Fruit fly (Drosophila melanogaster) whole organism, embryonic: ENCODE results near the gene CG13033.

Experiments
- CG10267 ChIP-seq: fragments of 200-800 bp; sonication (Bioruptor generic); optimal IDR thresholded peaks from 2 replicates; lab custom pipeline; 2018; ENCODE audit warnings: missing biosample characterization, mild to moderate bottlenecking, missing genetic modification characterization, moderate library complexity
- CG11504 ChIP-seq: fragments of 200-800 bp; sonication (Bioruptor generic); optimal IDR thresholded peaks from 3 replicates; lab custom pipeline; 2019; ENCODE audit warnings: missing biosample characterization, mild to moderate bottlenecking, missing genetic modification characterization, moderate library complexity
- CG12071 ChIP-seq: fragments of 200-800 bp; sonication (Bioruptor generic); optimal IDR thresholded peaks from 3 replicates; lab custom pipeline; 2018; ENCODE audit warnings: missing biosample characterization, mild to moderate bottlenecking, missing genetic modification characterization
- CG12104 ChIP-seq: fragments of 200-800 bp; sonication (Bioruptor generic); optimal IDR thresholded peaks from 3 replicates; lab custom pipeline; 2016; ENCODE audit warnings: missing biosample characterization, missing genetic modification characterization
- CG12391 ChIP-seq: fragments of 200-800 bp; sonication (Bioruptor generic); optimal IDR thresholded peaks from 3 replicates; lab custom pipeline; 2018; ENCODE audit warnings: missing biosample characterization, mild to moderate bottlenecking, missing genetic modification characterization, moderate library complexity
- CG12769 ChIP-seq: fragments of 200-800 bp; sonication (Bioruptor generic); optimal IDR thresholded peaks from 2 replicates; lab custom pipeline; 2019; ENCODE audit warnings: missing biosample characterization, mild to moderate bottlenecking, missing genetic modification characterization, moderate library complexity
- CG13624 ChIP-seq: fragments of 200-800 bp; sonication (Bioruptor generic); optimal IDR thresholded peaks from 2 replicates; lab custom pipeline; 2016; ENCODE audit warnings: missing biosample characterization, missing genetic modification characterization
- CG14860 ChIP-seq: fragments of 200-800 bp; sonication (Bioruptor generic); IDR thresholded peaks from 3 replicates; pipeline ENCODE4 v1.3.6; 2022; ENCODE audit warnings: missing biosample characterization, missing genetic modification characterization; ENCODE audit not compliant: partially characterized antibody
- CG15073 ChIP-seq: fragments of 200-800 bp; sonication (Bioruptor generic); optimal IDR thresholded peaks from 2 replicates; lab custom pipeline; 2016; ENCODE audit warnings: missing biosample characterization, missing genetic modification characterization
- CG15479 ChIP-seq: fragments of 200-800 bp; sonication (Bioruptor generic); optimal IDR thresholded peaks from 3 replicates; lab custom pipeline; 2019; ENCODE audit warnings: missing biosample characterization, mild to moderate bottlenecking, missing genetic modification characterization, moderate library complexity
- CG17829 ChIP-seq: fragments of 200-800 bp; optimal IDR thresholded peaks from 2 replicates; lab custom pipeline; 2019; ENCODE audit warnings: missing biosample characterization, mild to moderate bottlenecking, missing genetic modification characterization, moderate library complexity
- CG17912 ChIP-seq: fragments of 200-800 bp; sonication (Bioruptor generic); optimal IDR thresholded peaks from 2 replicates; lab custom pipeline; 2018; ENCODE audit warnings: missing biosample characterization, mild to moderate bottlenecking, missing genetic modification characterization
- CG2116 ChIP-seq: fragments of 200-800 bp; sonication (Bioruptor generic); optimal IDR thresholded peaks from 3 replicates; lab custom pipeline; 2018; ENCODE audit warnings: missing biosample characterization, mild to moderate bottlenecking, missing genetic modification characterization
- CG2712 ChIP-seq: fragments of 200-800 bp; optimal IDR thresholded peaks from 3 replicates; lab custom pipeline; 2019; ENCODE audit warnings: missing biosample characterization, mild to moderate bottlenecking, missing genetic modification characterization, moderate library complexity
- CG30431 ChIP-seq: fragments of 200-800 bp; sonication (Bioruptor generic); optimal IDR thresholded peaks from 2 replicates; lab custom pipeline; 2017; ENCODE audit warnings: missing biosample characterization, missing genetic modification characterization
- CG4360 ChIP-seq: fragments of 200-800 bp; sonication (Bioruptor generic); IDR thresholded peaks from 2 replicates; pipeline ENCODE4 v1.3.6; 2022; ENCODE audit warnings: missing biosample characterization, missing genetic modification characterization
- CG4617 ChIP-seq: fragments of 200-800 bp; sonication (Bioruptor generic); optimal IDR thresholded peaks from 3 replicates; lab custom pipeline; 2016; ENCODE audit warnings: missing biosample characterization, missing genetic modification characterization, borderline replicate concordance
- CG8290 ChIP-seq, 3 experiments: fragments of 200-800 bp; sonication (Bioruptor generic); optimal IDR thresholded peaks; 2 replicates each; lab custom pipeline; 2016 to 2019; ENCODE audit warnings: missing biosample characterization in 3 of 3, missing genetic modification characterization in 3 of 3, mild to moderate bottlenecking in 2 of 3, moderate library complexity in 1 of 3
- CG9797 ChIP-seq: fragments of 200-800 bp; sonication (Bioruptor generic); optimal IDR thresholded peaks from 3 replicates; lab custom pipeline; 2018; ENCODE audit warnings: missing biosample characterization, mild to moderate bottlenecking, missing genetic modification characterization
- CTCF ChIP-seq: fragments of 200-800 bp; sonication (Bioruptor generic); optimal IDR thresholded peaks from 2 replicates; lab custom pipeline; 2017; ENCODE audit warnings: missing biosample characterization, mild to moderate bottlenecking, missing genetic modification characterization, moderate library complexity
- CkIIα-i1 ChIP-seq: fragments of 200-800 bp; sonication (Bioruptor generic); IDR thresholded peaks from 2 replicates; pipeline ENCODE4 v1.3.6; 2022; ENCODE audit warnings: missing biosample characterization, missing genetic modification characterization
- D19B ChIP-seq: fragments of 200-800 bp; sonication (Bioruptor generic); optimal IDR thresholded peaks from 2 replicates; lab custom pipeline; 2017; ENCODE audit warnings: missing biosample characterization, mild to moderate bottlenecking, missing genetic modification characterization
- Dad ChIP-seq: fragments of 200-800 bp; sonication (Bioruptor generic); optimal IDR thresholded peaks from 3 replicates; lab custom pipeline; 2016; ENCODE audit warnings: missing biosample characterization, missing genetic modification characterization
- Dbx ChIP-seq: fragments of 200-800 bp; sonication (Bioruptor generic); IDR thresholded peaks from 3 replicates; pipeline ENCODE4 v1.3.6; 2022; ENCODE audit warnings: missing biosample characterization, missing genetic modification characterization
- Doc2 ChIP-seq: fragments of 200-800 bp; sonication (Bioruptor generic); IDR thresholded peaks from 2 replicates; pipeline ENCODE4 v1.3.6; 2022; ENCODE audit warnings: missing biosample characterization, missing genetic modification characterization
- Doc3 ChIP-seq: fragments of 200-800 bp; sonication (Bioruptor generic); IDR thresholded peaks from 3 replicates; pipeline ENCODE4 v1.3.6; 2022; ENCODE audit warnings: missing biosample characterization, missing genetic modification characterization; ENCODE audit not compliant: partially characterized antibody
- Eip74EF ChIP-seq, 2 experiments: fragments of 200-800 bp in 1 of 2; fragments of >200 bp in 1 of 2; sonication (Bioruptor generic) in 1 of 2; optimal IDR thresholded peaks; 2 replicates each; lab custom pipeline; 2017 to 2019; ENCODE audit warnings: missing biosample characterization in 2 of 2, missing genetic modification characterization in 2 of 2, mild to moderate bottlenecking in 1 of 2, moderate library complexity in 1 of 2
- Hmr ChIP-seq: fragments of 200-800 bp; sonication (Bioruptor generic); optimal IDR thresholded peaks from 3 replicates; lab custom pipeline; 2017; ENCODE audit warnings: mild to moderate bottlenecking, missing biosample characterization, missing genetic modification reagents, missing genetic modification characterization
- Hr78 ChIP-seq, 2 experiments: fragments of 200-800 bp in 1 of 2; fragments of >200 bp in 1 of 2; sonication (Bioruptor generic) in 1 of 2; optimal IDR thresholded peaks; 2 replicates each; lab custom pipeline; 2017 to 2019; ENCODE audit warnings: missing biosample characterization in 2 of 2, missing genetic modification characterization in 2 of 2, mild to moderate bottlenecking in 1 of 2, moderate library complexity in 1 of 2
- Oaz ChIP-seq: fragments of 200-800 bp; sonication (Bioruptor generic); IDR thresholded peaks from 2 replicates; pipeline ENCODE4 v1.3.6; 2022; ENCODE audit warnings: missing biosample characterization, missing genetic modification characterization
- PHDP ChIP-seq: fragments of 200-800 bp; sonication (Bioruptor generic); optimal IDR thresholded peaks from 3 replicates; lab custom pipeline; 2018; ENCODE audit warnings: missing biosample characterization, mild to moderate bottlenecking, missing genetic modification characterization, moderate library complexity
- Scr ChIP-seq: fragments of 200-800 bp; sonication (Bioruptor generic); IDR thresholded peaks from 2 replicates; pipeline ENCODE4 v1.3.6; 2022; ENCODE audit warnings: missing biosample characterization, missing genetic modification characterization; ENCODE audit not compliant: partially characterized antibody
- Sox100B ChIP-seq: fragments of 200-800 bp; sonication (Bioruptor generic); optimal IDR thresholded peaks from 3 replicates; lab custom pipeline; 2018; ENCODE audit warnings: missing biosample characterization, mild to moderate bottlenecking, missing genetic modification characterization
- Sry-β ChIP-seq: fragments of 200-800 bp; sonication (Bioruptor generic); optimal IDR thresholded peaks from 2 replicates; lab custom pipeline; 2018; ENCODE audit warnings: missing biosample characterization, mild to moderate bottlenecking, missing genetic modification characterization, moderate library complexity
- Stat92E ChIP-seq, 3 experiments: fragments of >200 bp in 2 of 3; fragments of 200-800 bp in 1 of 3; sonication (Bioruptor generic) in 1 of 3; optimal IDR thresholded peaks; 2 replicates each; lab custom pipeline; 2017 to 2019; ENCODE audit warnings: missing biosample characterization in 3 of 3, missing genetic modification characterization in 3 of 3, mild to moderate bottlenecking in 1 of 3, moderate library complexity in 1 of 3
- btn ChIP-seq: fragments of 200-800 bp; sonication (Bioruptor generic); optimal IDR thresholded peaks from 2 replicates; lab custom pipeline; 2016; ENCODE audit warnings: missing biosample characterization, missing genetic modification characterization
- chif ChIP-seq, 2 experiments: fragments of 200-800 bp; sonication (Bioruptor generic); optimal IDR thresholded peaks; 3 replicates each; lab custom pipeline; 2016; ENCODE audit warnings: missing biosample characterization in 2 of 2, missing genetic modification characterization in 2 of 2
- chm ChIP-seq: fragments of 200-800 bp; sonication (Bioruptor generic); IDR thresholded peaks from 2 replicates; pipeline ENCODE4 v1.3.6; 2022; ENCODE audit warnings: missing biosample characterization, missing genetic modification characterization
- dysf ChIP-seq: fragments of 200-800 bp; sonication (Bioruptor generic); IDR thresholded peaks from 3 replicates; pipeline ENCODE4 v1.3.6; 2022; ENCODE audit warnings: missing biosample characterization, missing genetic modification characterization
- gem ChIP-seq: fragments of 200-800 bp; sonication (Bioruptor generic); optimal IDR thresholded peaks from 2 replicates; lab custom pipeline; 2019; ENCODE audit warnings: missing biosample characterization, mild to moderate bottlenecking, missing genetic modification characterization, moderate library complexity
- gfzf ChIP-seq: fragments of 200-800 bp; sonication (Bioruptor generic); optimal IDR thresholded peaks from 2 replicates; lab custom pipeline; 2016; ENCODE audit warnings: missing biosample characterization, mild to moderate bottlenecking, missing genetic modification characterization, moderate library complexity
- h ChIP-seq: fragments of >200 bp; optimal IDR thresholded peaks from 2 replicates; lab custom pipeline; 2017
- lov ChIP-seq, 2 experiments: fragments of 200-800 bp in 1 of 2; fragments of >200 bp in 1 of 2; sonication (Bioruptor generic) in 1 of 2; IDR thresholded peaks in 1 of 2; optimal IDR thresholded peaks in 1 of 2; 2 replicates in 1 of 2; 3 replicates in 1 of 2; pipeline versions ENCODE4 v1.3.6 to Lab custom; 2017 to 2022; ENCODE audit warnings: missing biosample characterization in 1 of 2, missing genetic modification characterization in 1 of 2
- nerfin-1 ChIP-seq: fragments of 200-800 bp; sonication (Bioruptor generic); optimal IDR thresholded peaks from 3 replicates; lab custom pipeline; 2019; ENCODE audit warnings: missing biosample characterization, mild to moderate bottlenecking, missing genetic modification characterization, moderate library complexity
- stwl ChIP-seq: fragments of 200-800 bp; sonication (Bioruptor generic); optimal IDR thresholded peaks from 3 replicates; lab custom pipeline; 2018; ENCODE audit warnings: missing biosample characterization, mild to moderate bottlenecking, missing genetic modification characterization, moderate library complexity
- tio ChIP-seq: fragments of 200-800 bp; sonication (Bioruptor generic); optimal IDR thresholded peaks from 2 replicates; lab custom pipeline; 2017; ENCODE audit warnings: missing biosample characterization, missing genetic modification characterization, inconsistent platforms

The CG13033 gene

dm6 chr3L:16587994-16588622 is 42.7 kb upstream of the CG13033 start (continued):
- TF ChIP-seq CG12391 (tag; lab: Kevin White, UChicago): peak; percentile 73
- peak; percentile 75 for TF ChIP-seq CG8290 (GFP tag; optimal IDR thresholded peaks at IDR 0.05; lab: Kevin White, UChicago)
- TF ChIP-seq CG8290 (tag; optimal IDR thresholded peaks at IDR 0.05; lab: Kevin White, UChicago): peak; percentile 77 to 79
- TF ChIP-seq lov (optimal IDR thresholded peaks at IDR 0.05; lab: Kevin White, UChicago): no peak
- 0 out of 3 replicates have a peak, but pooled peaks have one; percentile 42 for TF ChIP-seq lov (GFP tag; IDR thresholded peaks at IDR 0.05; lab: Robert Waterston, UW)
- no peak for TF ChIP-seq tio
- TF ChIP-seq PHDP (tag; lab: Kevin White, UChicago): peak; percentile 63
- TF ChIP-seq CG12769 (tag; lab: Kevin White, UChicago): no peak
- no peak for TF ChIP-seq Hr78 (GFP tag; optimal IDR thresholded peaks at IDR 0.05; lab: Kevin White, UChicago)
- TF ChIP-seq Dad (GFP tag; lab: Kevin White, UChicago): peak; percentile 64
- TF ChIP-seq Sox100B (GFP tag; lab: Kevin White, UChicago): no peak
- TF ChIP-seq Dbx: peak; percentile 76

- no peak for TF ChIP-seq Doc2 (GFP tag; lab: Robert Waterston, UW)
- peak; percentile 29; the same call in 1 of the 2 replicates for TF ChIP-seq CG4360 (GFP tag; lab: Robert Waterston, UW)
- TF ChIP-seq Stat92E (GFP tag; optimal IDR thresholded peaks at IDR 0.05; lab: Kevin White, UChicago): peak in 1 of 3 experiments; percentile 25
- TF ChIP-seq gem (tag; lab: Kevin White, UChicago): no peak
- TF ChIP-seq Oaz (GFP tag; lab: Robert Waterston, UW): no peak
- TF ChIP-seq CG13624 (GFP tag; lab: Kevin White, UChicago): peak; percentile 11
- TF ChIP-seq chif (GFP tag; optimal IDR thresholded peaks at IDR 0.05; lab: Kevin White, UChicago): peak in 1 of 2 experiments; percentile 0
- TF ChIP-seq h: no peak
- TF ChIP-seq dysf (GFP tag; lab: Robert Waterston, UW): no peak
- TF ChIP-seq CG11504: no peak
- 0 out of 3 replicates have a peak, but pooled peaks have one; percentile 31 for TF ChIP-seq Doc3 (GFP tag; lab: Robert Waterston, UW)
- TF ChIP-seq Scr: peak; percentile 17; the same call in 1 of the 2 replicates
- peak; percentile 12 for TF ChIP-seq CG2116 (GFP tag; lab: Kevin White, UChicago)
- TF ChIP-seq D19B (GFP tag; lab: Kevin White, UChicago): no peak
- no peak for TF ChIP-seq CG14860
- TF ChIP-seq CG2712: peak; percentile 22
- TF ChIP-seq CG9797 (GFP tag; lab: Kevin White, UChicago): peak; percentile 82
- TF ChIP-seq Eip74EF (GFP tag; optimal IDR thresholded peaks at IDR 0.05; lab: Kevin White, UChicago): no peak
- no peak for TF ChIP-seq CG17829 (tag; lab: Kevin White, UChicago)
- TF ChIP-seq CTCF (GFP tag; lab: Kevin White, UChicago): peak; percentile 7
- no peak for TF ChIP-seq Hmr
- no peak for TF ChIP-seq CG8290 (GFP tag; optimal IDR thresholded peaks at IDR 0.05; lab: Kevin White, UChicago)
- TF ChIP-seq CG8290 (tag; optimal IDR thresholded peaks at IDR 0.05; lab: Kevin White, UChicago): peak in 1 of 2 experiments; percentile 26
- no peak for TF ChIP-seq chm (GFP tag; lab: Robert Waterston, UW)
- TF ChIP-seq CG12104 (GFP tag; lab: Kevin White, UChicago): no peak
- no peak for TF ChIP-seq CG15479 (GFP tag; lab: Kevin White, UChicago)
- TF ChIP-seq CG4617 (GFP tag; lab: Kevin White, UChicago): peak; percentile 41
- peak; percentile 9 for TF ChIP-seq nerfin-1 (tag; lab: Kevin White, UChicago)
- TF ChIP-seq CkIIα-i1 (GFP tag; lab: Robert Waterston, UW): no peak
- peak; percentile 77 for TF ChIP-seq gfzf (GFP tag; lab: Kevin White, UChicago)
- TF ChIP-seq Sry-β (GFP tag; lab: Kevin White, UChicago): no peak
- TF ChIP-seq CG30431 (GFP tag; lab: Kevin White, UChicago): no peak
- no peak for TF ChIP-seq btn
- TF ChIP-seq CG10267 (tag; lab: Kevin White, UChicago): peak; percentile 33
- TF ChIP-seq stwl (tag; lab: Kevin White, UChicago): peak; percentile 46
- no peak for TF ChIP-seq Dad (GFP tag; lab: Kevin White, UChicago)
- no peak for TF ChIP-seq CG15073 (GFP tag; lab: Kevin White, UChicago)
- TF ChIP-seq CG17912 (GFP tag; lab: Kevin White, UChicago): no peak
- TF ChIP-seq CG12071 (GFP tag; lab: Kevin White, UChicago): no peak
These were observed 41.6 kb upstream of the CG13033 start, which contains the start of the genes Syx8 and CG32163 for dm6 chr3L:16586989-16587388. Gene Syx8, minus strand, starts transcription at chr3L:16587057. Gene CG32163, plus strand, starts transcription at chr3L:16587157.
